Fruit fly (Drosophila melanogaster): Measurements from ENCODE around the gene Wnt10.

Wnt10 gene

dm6 chr2L:7332780-7333179 is 30.4 kb upstream of the Wnt10 start (continued):
- TF ChIP-seq Blimp-1 (GFP tag; optimal IDR thresholded peaks at IDR 0.05) (peak; percentile 57), Doc3 (GFP tag; IDR thresholded peaks at IDR 0.05; ENCODE audit: partially characterized antibody) (no peak), CG8290 (GFP tag; optimal IDR thresholded peaks at IDR 0.05) (no peak), CG8290 (tag; optimal IDR thresholded peaks at IDR 0.05) (no peak), sisA (GFP tag; IDR thresholded peaks at IDR 0.05) (peak; percentile 46), zen (tag; optimal IDR thresholded peaks at IDR 0.05) (no peak), CG16815 (GFP tag; optimal IDR thresholded peaks at IDR 0.05) (no peak), CG8359 (GFP tag; optimal IDR thresholded peaks at IDR 0.05; ENCODE audit: borderline replicate concordance) (no peak), pum (GFP tag; optimal IDR thresholded peaks at IDR 0.05) (no peak), abd-A (tag; optimal IDR thresholded peaks at IDR 0.05) (no peak), tap (tag; optimal IDR thresholded peaks at IDR 0.05) (peak; percentile 5), CG10543 (GFP tag; optimal IDR thresholded peaks at IDR 0.05) (peak; percentile 2), ranshi (GFP tag; IDR thresholded peaks at IDR 0.05) (peak; percentile 30; the same call in 1 of the 2 replicates), CG17328 (GFP tag; IDR thresholded peaks at IDR 0.05) (peak; percentile 58), sima (GFP tag; optimal IDR thresholded peaks at IDR 0.05) (no peak), twi (tag; optimal IDR thresholded peaks at IDR 0.05) (no peak), peb (GFP tag; IDR thresholded peaks at IDR 0.05) (no peak), lola (GFP tag; optimal IDR thresholded peaks at IDR 0.05) (no peak), CG34422 (GFP tag; IDR thresholded peaks at IDR 0.05) (0 out of 3 replicates have a peak, but pooled peaks have one; percentile 7), CG5180 (GFP tag; optimal IDR thresholded peaks at IDR 0.05) (no peak), CG7745 (tag; optimal IDR thresholded peaks at IDR 0.05) (no peak), CG14050 (GFP tag; IDR thresholded peaks at IDR 0.05) (peak; percentile 15; the same call in 1 of the 3 replicates), CG43689 (GFP tag; IDR thresholded peaks at IDR 0.05) (no peak), CG15601 (tag; optimal IDR thresholded peaks at IDR 0.05) (no peak), z (GFP tag; IDR thresholded peaks at IDR 0.05) (peak; percentile 75; the same call in 2 of the 3 replicates), CG11560 (tag; IDR thresholded peaks at IDR 0.05) (no peak), CG18599 (GFP tag; optimal IDR thresholded peaks at IDR 0.05) (no peak), CG10267 (tag; optimal IDR thresholded peaks at IDR 0.05) (no peak), crp (GFP tag; optimal IDR thresholded peaks at IDR 0.05) (no peak), otp (GFP tag; IDR thresholded peaks at IDR 0.05) (peak; percentile 7; the same call in 1 of the 3 replicates), gsb-n (tag; optimal IDR thresholded peaks at IDR 0.05) (no peak), CG3847 (GFP tag; IDR thresholded peaks at IDR 0.05) (peak; percentile 21), Dll (GFP tag; IDR thresholded peaks at IDR 0.05; ENCODE audit: partially characterized antibody) (no peak), seq (GFP tag; IDR thresholded peaks at IDR 0.05) (peak; percentile 42; the same call in 1 of the 2 replicates), crc (GFP tag; optimal IDR thresholded peaks at IDR 0.05) (no peak), prd (optimal IDR thresholded peaks at IDR 0.05) (no peak), prd (GFP tag; IDR thresholded peaks at IDR 0.05) (peak; percentile 76), Hmx (GFP tag; optimal IDR thresholded peaks at IDR 0.05) (no peak), croc (GFP tag; conservative IDR thresholded peaks at IDR 0.05) (peak; percentile 14; the same call in 1 of the 3 replicates), fru (optimal IDR thresholded peaks at IDR 0.05) (no peak), bbx (GFP tag; IDR thresholded peaks at IDR 0.05; ENCODE audit: partially characterized antibody) (no peak), CG31388 (GFP tag; optimal IDR thresholded peaks at IDR 0.05) (no peak), gt (GFP tag; IDR thresholded peaks at IDR 0.05) (no peak), CG12219 (GFP tag; optimal IDR thresholded peaks at IDR 0.05) (peak; percentile 11), CG34224 (GFP tag; IDR thresholded peaks at IDR 0.05; ENCODE audit: partially characterized antibody) (no peak), H2.0 (GFP tag; IDR thresholded peaks at IDR 0.05) (no peak), lab (GFP tag; optimal IDR thresholded peaks at IDR 0.05) (peak; percentile 17), CG11398 (GFP tag; optimal IDR thresholded peaks at IDR 0.05) (no peak), CG12659 (GFP tag; optimal IDR thresholded peaks at IDR 0.05) (no peak), CG14441 (GFP tag; IDR thresholded peaks at IDR 0.05) (peak; percentile 32; the same call in 1 of the 2 replicates), ind (GFP tag; optimal IDR thresholded peaks at IDR 0.05) (no peak)
